Worm (Caenorhabditis elegans) whole organism, L4 larva: Measurements from ENCODE around the gene ttll-4.

Source experiments
- T20F7.1 ChIP-seq: fragments of 200-800 bp; sonication (Bioruptor generic); optimal IDR thresholded peaks from 2 replicates; lab custom pipeline; 2018; ENCODE audit warnings: mild to moderate bottlenecking, missing genetic modification characterization, missing compliant biosample characterization
- T26A8.4 ChIP-seq: fragments of 200-800 bp; sonication (Bioruptor generic); IDR thresholded peaks from 2 replicates; pipeline ENCODE4 v1.3.6; 2022; ENCODE audit warnings: missing genetic modification characterization, missing compliant biosample characterization
- Y48G9A.11 ChIP-seq: fragments of 200-800 bp; sonication (Bioruptor generic); IDR thresholded peaks from 2 replicates; pipeline ENCODE4 v1.3.6; 2022; ENCODE audit warnings: missing genetic modification reagents, missing genetic modification characterization, missing compliant biosample characterization
- ZK546.5 ChIP-seq, 2 experiments: sonication (generic microtip); optimal IDR thresholded peaks; 2 replicates each; lab custom pipeline; 2017; ENCODE audit warnings: missing biosample characterization in 2 of 2, missing genetic modification characterization in 2 of 2
- aha-1 ChIP-seq: fragments of 150-350 bp; peaks from one replicate; lab custom pipeline; 2014; ENCODE audit warnings: missing biosample characterization, missing genetic modification characterization
- arid-1 ChIP-seq: fragments of 200-800 bp; sonication (Bioruptor generic); conservative IDR thresholded peaks from 2 replicates; pipeline ENCODE4 v1.3.6; 2022; ENCODE audit warnings: missing genetic modification reagents, missing genetic modification characterization, missing compliant biosample characterization
- ceh-20 ChIP-seq: fragments of 200-800 bp; sonication (Bioruptor generic); IDR thresholded peaks from 2 replicates; pipeline ENCODE4 v1.3.6; 2022; ENCODE audit warnings: missing genetic modification reagents, missing genetic modification characterization, missing compliant biosample characterization
- ceh-32 ChIP-seq: sonication (generic microtip); optimal IDR thresholded peaks from 2 replicates; lab custom pipeline; 2016; ENCODE audit warnings: mild to moderate bottlenecking, missing genetic modification characterization, missing compliant biosample characterization; ENCODE audit not compliant: poor library complexity
- ces-1 ChIP-seq: fragments of 150-350 bp; sonication (generic microtip); optimal IDR thresholded peaks from 4 replicates; lab custom pipeline; 2014; ENCODE audit warnings: missing biosample characterization, missing genetic modification reagents, missing genetic modification characterization
- cey-2 ChIP-seq: sonication (generic microtip); optimal IDR thresholded peaks from 3 replicates; lab custom pipeline; 2017; ENCODE audit warnings: missing genetic modification characterization, mild to moderate bottlenecking, missing compliant biosample characterization, antibody characterized with exemption, borderline replicate concordance; ENCODE audit not compliant: insufficient read depth
- ctbp-1 ChIP-seq: fragments of 200-800 bp; sonication (Bioruptor generic); IDR thresholded peaks from 2 replicates; pipeline ENCODE4 v1.3.6; 2022; ENCODE audit warnings: missing genetic modification reagents, missing genetic modification characterization, missing compliant biosample characterization
- egl-27 ChIP-seq: sonication (generic microtip); optimal IDR thresholded peaks from 3 replicates; lab custom pipeline; 2017; ENCODE audit warnings: missing biosample characterization, missing genetic modification reagents, missing genetic modification characterization
- fos-1 ChIP-seq: fragments of 150-350 bp; optimal IDR thresholded peaks from 2 replicates; lab custom pipeline; 2014; ENCODE audit warnings: missing biosample characterization, missing genetic modification characterization
- hif-1 ChIP-seq, 2 experiments: sonication (generic microtip); optimal IDR thresholded peaks; 2 replicates each; lab custom pipeline; 2016 to 2017; ENCODE audit warnings: missing compliant biosample characterization in 2 of 2, missing genetic modification characterization in 2 of 2, missing genetic modification reagents in 2 of 2, missing genotype in 2 of 2, mild to moderate bottlenecking in 1 of 2
- hlh-30 ChIP-seq: sonication (generic microtip); optimal IDR thresholded peaks from 2 replicates; lab custom pipeline; 2017; ENCODE audit warnings: antibody characterized with exemption, mild to moderate bottlenecking, missing genetic modification characterization, missing compliant biosample characterization; ENCODE audit not compliant: insufficient read depth
- hmg-1.1 ChIP-seq: fragments of 200-800 bp; sonication (Bioruptor generic); IDR thresholded peaks from 2 replicates; pipeline ENCODE4 v1.3.6; 2022; ENCODE audit warnings: missing genetic modification reagents, missing genetic modification characterization, missing compliant biosample characterization
- jun-1 ChIP-seq: fragments of 150-350 bp; optimal IDR thresholded peaks from 2 replicates; lab custom pipeline; 2014; ENCODE audit warnings: missing biosample characterization, missing genetic modification reagents, missing genetic modification characterization
- lin-38 ChIP-seq: fragments of 200-800 bp; sonication (Bioruptor generic); IDR thresholded peaks from 2 replicates; pipeline ENCODE4 v1.3.6; 2022; ENCODE audit warnings: missing genetic modification reagents, missing genetic modification characterization, missing compliant biosample characterization
- lsy-2 ChIP-seq, 2 experiments: fragments of 150-350 bp in 1 of 2; sonication (generic microtip) in 1 of 2; optimal IDR thresholded peaks; 2 replicates each; lab custom pipeline; 2014 to 2017; ENCODE audit warnings: missing biosample characterization in 2 of 2, missing genetic modification characterization in 2 of 2
- madf-5 ChIP-seq, 2 experiments: fragments of 200-800 bp; sonication (Bioruptor generic); IDR thresholded peaks; 2 replicates each; pipeline ENCODE4 v1.3.6; 2022; ENCODE audit warnings: missing compliant biosample characterization in 2 of 2, missing genetic modification characterization in 2 of 2
- mes-2 ChIP-seq: sonication (generic microtip); optimal IDR thresholded peaks from 2 replicates; lab custom pipeline; 2016; ENCODE audit warnings: missing genotype, mild to moderate bottlenecking, missing genetic modification characterization, missing compliant biosample characterization; ENCODE audit not compliant: poor library complexity, severe bottlenecking
- mxl-3 ChIP-seq: fragments of 200-800 bp; sonication (Bioruptor generic); optimal IDR thresholded peaks from 2 replicates; lab custom pipeline; 2018; ENCODE audit warnings: mild to moderate bottlenecking, missing genetic modification characterization, missing compliant biosample characterization
- nhr-102 ChIP-seq: sonication (generic microtip); optimal IDR thresholded peaks from 2 replicates; lab custom pipeline; 2016; ENCODE audit warnings: mild to moderate bottlenecking, missing genetic modification characterization, moderate library complexity, missing compliant biosample characterization
- nhr-11 ChIP-seq: fragments of 150-350 bp; optimal IDR thresholded peaks from 2 replicates; lab custom pipeline; 2014; ENCODE audit warnings: missing biosample characterization, missing genetic modification characterization
- nhr-111 ChIP-seq: fragments of 200-800 bp; sonication (Bioruptor generic); optimal IDR thresholded peaks from 2 replicates; lab custom pipeline; 2018; ENCODE audit warnings: mild to moderate bottlenecking, missing genetic modification characterization, missing compliant biosample characterization
- nhr-237 ChIP-seq: sonication (generic microtip); optimal IDR thresholded peaks from 2 replicates; lab custom pipeline; 2017; ENCODE audit warnings: missing biosample characterization, missing genetic modification characterization
- nhr-28 ChIP-seq: fragments of 150-350 bp; optimal IDR thresholded peaks from 2 replicates; lab custom pipeline; 2014; ENCODE audit warnings: missing biosample characterization, missing genetic modification characterization
- nhr-6 ChIP-seq: fragments of 150-350 bp; optimal IDR thresholded peaks from 2 replicates; lab custom pipeline; 2014; ENCODE audit warnings: missing biosample characterization, missing genetic modification characterization
- nhr-76 ChIP-seq: fragments of 150-350 bp; optimal IDR thresholded peaks from 2 replicates; lab custom pipeline; 2014; ENCODE audit warnings: missing biosample characterization, missing genetic modification characterization
- nhr-77 ChIP-seq: fragments of 150-350 bp; optimal IDR thresholded peaks from 2 replicates; lab custom pipeline; 2014; ENCODE audit warnings: missing biosample characterization, missing genetic modification characterization
- pha-4 ChIP-seq, 2 experiments: fragments of 150-350 bp in 1 of 2; fragments of 200-800 bp in 1 of 2; sonication (Bioruptor generic) in 1 of 2; IDR thresholded peaks in 1 of 2; optimal IDR thresholded peaks in 1 of 2; 2 replicates each; pipeline versions ENCODE4 v1.3.6 to Lab custom; 2014 to 2022; ENCODE audit warnings: missing genetic modification characterization in 2 of 2, missing genetic modification reagents in 2 of 2, missing biosample characterization in 1 of 2, missing compliant biosample characterization in 1 of 2
- pqm-1 ChIP-seq: sonication (generic microtip); optimal IDR thresholded peaks from 2 replicates; lab custom pipeline; 2017; ENCODE audit warnings: missing biosample characterization, missing genetic modification characterization
- set-16 ChIP-seq: fragments of 200-800 bp; sonication (Bioruptor generic); IDR thresholded peaks from 2 replicates; pipeline ENCODE4 v1.3.6; 2022; ENCODE audit warnings: missing genetic modification reagents, missing genetic modification characterization, missing compliant biosample characterization
- snpc-1.2 ChIP-seq: fragments of 200-800 bp; sonication (Bioruptor generic); IDR thresholded peaks from 2 replicates; pipeline ENCODE4 v1.3.6; 2022; ENCODE audit warnings: missing genetic modification reagents, missing genetic modification characterization, missing compliant biosample characterization
- spr-1 ChIP-seq: sonication (generic microtip); optimal IDR thresholded peaks from 2 replicates; lab custom pipeline; 2016; ENCODE audit warnings: mild to moderate bottlenecking, missing genetic modification characterization, missing compliant biosample characterization
- tag-97 ChIP-seq: fragments of 200-800 bp; sonication (Bioruptor generic); IDR thresholded peaks from 2 replicates; pipeline ENCODE4 v1.3.6; 2022; ENCODE audit warnings: missing genetic modification characterization, missing compliant biosample characterization
- unc-62 ChIP-seq, 3 experiments: fragments of 150-350 bp in 1 of 3; sonication (generic microtip); optimal IDR thresholded peaks in 2 of 3; peaks in 1 of 3; 1 replicate in 1 of 3; 2 replicates in 2 of 3; lab custom pipeline; 2014 to 2017; ENCODE audit warnings: missing biosample characterization in 3 of 3, missing genetic modification characterization in 3 of 3, missing genetic modification reagents in 3 of 3, missing genotype in 1 of 3
- zfp-2 ChIP-seq: sonication (generic microtip); optimal IDR thresholded peaks from 2 replicates; lab custom pipeline; 2016; ENCODE audit warnings: mild to moderate bottlenecking, missing genetic modification characterization, missing compliant biosample characterization

Gene ttll-4

DNA sequence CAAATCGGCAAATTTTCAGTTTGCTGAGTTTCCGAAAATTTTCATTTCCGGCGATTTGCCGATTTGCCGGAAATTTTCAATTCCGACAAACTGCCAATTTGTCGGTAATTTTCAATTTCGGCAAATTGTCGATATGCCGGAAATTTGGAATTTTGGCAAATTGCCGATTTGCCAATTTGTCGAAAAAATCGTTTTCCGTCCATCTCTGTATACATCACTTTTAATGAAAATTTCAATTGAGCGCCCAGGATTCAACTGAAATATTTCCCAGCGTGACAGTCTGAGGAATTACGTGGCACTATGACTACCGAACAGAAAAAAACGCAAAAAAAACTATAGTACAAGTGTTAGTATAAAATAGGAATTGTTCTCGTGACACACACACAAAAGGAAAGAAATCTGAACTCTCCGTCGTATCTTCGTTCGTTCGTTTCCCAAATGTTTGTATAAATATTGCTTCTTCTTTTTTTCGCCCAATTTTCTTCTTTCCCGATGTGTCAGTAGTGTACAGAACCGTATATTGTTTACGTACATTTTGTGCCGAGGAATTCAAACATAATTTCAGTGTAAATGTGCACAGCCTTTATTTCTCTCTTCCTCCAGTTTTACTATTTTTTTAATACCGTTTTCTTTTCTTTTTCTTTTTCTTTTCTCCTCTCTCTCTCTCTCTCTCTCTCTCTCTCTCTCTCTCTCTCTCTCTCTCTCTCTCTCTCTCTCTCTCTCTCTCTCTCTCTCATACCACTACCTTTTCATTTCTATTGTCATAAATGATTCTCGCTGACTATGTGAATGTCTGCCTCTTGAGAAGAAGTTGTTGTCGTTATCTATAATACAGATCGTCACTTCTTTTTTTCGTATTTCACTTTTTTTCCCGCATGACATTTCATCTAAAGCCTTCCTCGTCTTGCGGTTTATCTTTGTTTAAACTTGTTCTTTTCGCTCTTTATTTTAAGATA is 8.8 kb downstream of the ttll-4 start (continued):
- TF ChIP-seq fos-1 (tag; lab: Kevin White, UChicago) (no peak), nhr-237 (tag; lab: Kevin White, UChicago) (no peak), nhr-6 (tag; lab: Kevin White, UChicago) (peak; percentile 20), nhr-76 (no peak), lsy-2 (tag; optimal IDR thresholded peaks at IDR 0.05; lab: Kevin White, UChicago) (peak in 1 of 2 experiments; percentile 47), ZK546.5 (tag; optimal IDR thresholded peaks at IDR 0.05; lab: Kevin White, UChicago) (no peak), jun-1 (peak; percentile 17), cey-2 (tag; lab: Kevin White, UChicago) (peak; percentile 7), tag-97 (GFP tag; lab: Robert Waterston, UW) (no peak), hlh-30 (tag; lab: Kevin White, UChicago) (peak; percentile 71), T26A8.4 (GFP tag; lab: Robert Waterston, UW) (no peak), madf-5 (GFP tag; IDR thresholded peaks at IDR 0.05; lab: Robert Waterston, UW) (no peak), set-16 (GFP tag; lab: Robert Waterston, UW) (peak; percentile 79; the same call in 1 of the 2 replicates), aha-1 (peak; percentile 87), ceh-32 (no peak), spr-1 (no peak), lin-38 (GFP tag; lab: Robert Waterston, UW) (0 out of 2 replicates have a peak, but pooled peaks have one; percentile 8), nhr-11 (tag; lab: Kevin White, UChicago) (no peak), nhr-111 (GFP tag; lab: Kevin White, UChicago) (no peak), zfp-2 (tag; lab: Kevin White, UChicago) (no peak), snpc-1.2 (GFP tag; lab: Robert Waterston, UW) (no peak), nhr-102 (tag; lab: Kevin White, UChicago) (no peak), pha-4 (GFP tag; IDR thresholded peaks at IDR 0.05; lab: Robert Waterston, UW) (peak; percentile 72), pha-4 (tag; optimal IDR thresholded peaks at IDR 0.05; lab: Kevin White, UChicago) (no peak), hif-1 (tag; optimal IDR thresholded peaks at IDR 0.05; lab: Kevin White, UChicago) (no peak), hmg-1.1 (GFP tag; lab: Robert Waterston, UW) (no peak), Y48G9A.11 (GFP tag; lab: Robert Waterston, UW) (no peak), ctbp-1 (GFP tag; lab: Robert Waterston, UW) (no peak), mes-2 (tag; lab: Kevin White, UChicago) (peak; percentile 37), nhr-28 (tag; lab: Kevin White, UChicago) (peak; percentile 73), mxl-3 (GFP tag; lab: Kevin White, UChicago) (peak; percentile 16), ceh-20 (no peak), egl-27 (tag; lab: Kevin White, UChicago) (no peak), ces-1 (no peak), T20F7.1 (peak; percentile 40), nhr-77 (tag; lab: Kevin White, UChicago) (peak; percentile 14), arid-1 (GFP tag; lab: Robert Waterston, UW) (0 out of 2 replicates have a peak, but pooled peaks have one; percentile 8), unc-62 (GFP tag; optimal IDR thresholded peaks at IDR 0.05 in 1 of 2; lab: Kevin White, UChicago) (peak in 1 of 2 experiments; percentile 68), unc-62 (tag; optimal IDR thresholded peaks at IDR 0.05; lab: Kevin White, UChicago) (no peak), pqm-1 (tag; lab: Kevin White, UChicago) (peak; percentile 75)
